Worm (Caenorhabditis elegans): ENCODE measurements around the gene cyp-35D1.

- no peak for TF ChIP-seq him-1 (tag; optimal IDR thresholded peaks at IDR 0.05)
- no peak for TF ChIP-seq dao-5 (tag; optimal IDR thresholded peaks at IDR 0.05)
These were observed 25.4 kb upstream of the cyp-35D1 start for ce11 chrV:16043686-16044085.

Measured in whole organism, L4/young adult.